Worm (Caenorhabditis elegans) whole organism, young adult: Measurements from ENCODE around the gene csr-1.

Experiments used
- B0019.2 ChIP-seq: fragments of 200-800 bp; sonication (Bioruptor generic); conservative IDR thresholded peaks from 2 replicates; pipeline ENCODE4 v1.3.6; 2022; ENCODE audit warnings: missing genetic modification reagents, missing genetic modification characterization, missing compliant biosample characterization
- C06A6.2 ChIP-seq: fragments of 200-800 bp; sonication (Bioruptor generic); conservative IDR thresholded peaks from 2 replicates; pipeline ENCODE4 v1.3.6; 2022; ENCODE audit warnings: missing genetic modification characterization, missing compliant biosample characterization
- F23B12.7 ChIP-seq: sonication (generic microtip); optimal IDR thresholded peaks from 2 replicates; lab custom pipeline; 2017; ENCODE audit warnings: missing genetic modification characterization, mild to moderate bottlenecking, missing compliant biosample characterization, antibody characterized with exemption, moderate library complexity; ENCODE audit not compliant: insufficient read depth
- F33H1.4 ChIP-seq: fragments of 200-800 bp; sonication (Bioruptor generic); IDR thresholded peaks from 2 replicates; pipeline ENCODE4 v1.3.6; 2022; ENCODE audit warnings: missing genetic modification reagents, missing genetic modification characterization, missing compliant biosample characterization
- F37B4.10 ChIP-seq: fragments of 200-800 bp; sonication (Bioruptor generic); IDR thresholded peaks from 2 replicates; pipeline ENCODE4 v1.3.6; 2022; ENCODE audit warnings: missing genetic modification characterization, missing compliant biosample characterization
- F57A8.1 ChIP-seq: fragments of 200-800 bp; sonication (Bioruptor generic); optimal IDR thresholded peaks from 2 replicates; lab custom pipeline; 2018; ENCODE audit warnings: mild to moderate bottlenecking, missing genetic modification characterization, moderate library complexity, missing compliant biosample characterization
- K11D2.4 ChIP-seq: fragments of 200-800 bp; sonication (Bioruptor generic); IDR thresholded peaks from 2 replicates; pipeline ENCODE4 v1.3.6; 2022; ENCODE audit warnings: missing genetic modification reagents, missing genetic modification characterization, missing compliant biosample characterization
- T07F8.4 ChIP-seq: sonication (generic microtip); optimal IDR thresholded peaks from 2 replicates; lab custom pipeline; 2016; ENCODE audit warnings: mild to moderate bottlenecking, missing genetic modification characterization, moderate library complexity, missing compliant biosample characterization
- T26A5.8 ChIP-seq: sonication (generic microtip); optimal IDR thresholded peaks from 2 replicates; lab custom pipeline; 2016; ENCODE audit warnings: missing genetic modification characterization, missing compliant biosample characterization
- Y79H2A.3 ChIP-seq: fragments of 200-800 bp; sonication (Bioruptor generic); conservative IDR thresholded peaks from 2 replicates; pipeline ENCODE4 v1.3.6; 2022; ENCODE audit warnings: missing genetic modification reagents, missing genetic modification characterization, missing compliant biosample characterization
- ZK185.1 ChIP-seq: sonication (generic microtip); optimal IDR thresholded peaks from 2 replicates; lab custom pipeline; 2016; ENCODE audit warnings: mild to moderate bottlenecking, missing genetic modification characterization, missing compliant biosample characterization; ENCODE audit not compliant: poor library complexity, severe bottlenecking
- atf-7 ChIP-seq: sonication (generic microtip); optimal IDR thresholded peaks from 2 replicates; lab custom pipeline; 2017; ENCODE audit warnings: mild to moderate bottlenecking, missing genetic modification characterization, missing compliant biosample characterization
- attf-5 ChIP-seq: fragments of 200-800 bp; sonication (Bioruptor generic); optimal IDR thresholded peaks from 2 replicates; lab custom pipeline; 2018; ENCODE audit warnings: mild to moderate bottlenecking, missing genetic modification characterization, missing compliant biosample characterization
- ccch-3 ChIP-seq: fragments of 200-800 bp; sonication (Bioruptor generic); optimal IDR thresholded peaks from 2 replicates; lab custom pipeline; 2018; ENCODE audit warnings: mild to moderate bottlenecking, missing genetic modification characterization, missing compliant biosample characterization
- cebp-1 ChIP-seq, 2 experiments: fragments of 200-800 bp in 1 of 2; sonication (Bioruptor generic) in 1 of 2; sonication (generic microtip) in 1 of 2; IDR thresholded peaks in 1 of 2; optimal IDR thresholded peaks in 1 of 2; 2 replicates each; pipeline versions ENCODE4 v1.3.6 to Lab custom; 2017 to 2022; ENCODE audit warnings: missing compliant biosample characterization in 2 of 2, missing genetic modification characterization in 2 of 2, mild to moderate bottlenecking in 1 of 2, missing genetic modification reagents in 1 of 2, moderate library complexity in 1 of 2
- ceh-100 ChIP-seq: fragments of 200-800 bp; sonication (Bioruptor generic); IDR thresholded peaks from 2 replicates; pipeline ENCODE4 v1.3.6; 2022; ENCODE audit warnings: missing genetic modification reagents, missing genetic modification characterization, missing compliant biosample characterization
- egrh-3 ChIP-seq: fragments of 200-800 bp; sonication (Bioruptor generic); IDR thresholded peaks from 2 replicates; pipeline ENCODE4 v1.3.6; 2022; ENCODE audit warnings: missing genetic modification reagents, missing genetic modification characterization, missing compliant biosample characterization
- fkh-3 ChIP-seq: sonication (generic microtip); optimal IDR thresholded peaks from 2 replicates; lab custom pipeline; 2016; ENCODE audit warnings: mild to moderate bottlenecking, missing genetic modification characterization, missing compliant biosample characterization
- hmg-1.2 ChIP-seq: fragments of 200-800 bp; sonication (Bioruptor generic); IDR thresholded peaks from 2 replicates; pipeline ENCODE4 v1.3.6; 2022; ENCODE audit warnings: missing genetic modification reagents, missing genetic modification characterization, missing compliant biosample characterization
- hmg-20 ChIP-seq: fragments of 200-800 bp; sonication (Bioruptor generic); IDR thresholded peaks from 2 replicates; pipeline ENCODE4 v1.3.6; 2022; ENCODE audit warnings: missing genetic modification reagents, missing genetic modification characterization, missing compliant biosample characterization
- lag-1 ChIP-seq: fragments of 200-800 bp; sonication (Bioruptor generic); IDR thresholded peaks from 2 replicates; pipeline ENCODE4 v1.3.6; 2022; ENCODE audit warnings: missing genetic modification reagents, missing genetic modification characterization, missing compliant biosample characterization
- let-526 ChIP-seq: fragments of 200-800 bp; sonication (Bioruptor generic); IDR thresholded peaks from 2 replicates; pipeline ENCODE4 v1.3.6; 2022; ENCODE audit warnings: missing genetic modification reagents, missing genetic modification characterization, missing compliant biosample characterization
- lin-40 ChIP-seq: sonication (generic microtip); optimal IDR thresholded peaks from 2 replicates; lab custom pipeline; 2016; ENCODE audit warnings: missing genetic modification characterization, mild to moderate bottlenecking, missing compliant biosample characterization, missing genotype, missing genetic modification reagents
- lsl-1 ChIP-seq: fragments of 200-800 bp; sonication (Bioruptor generic); optimal IDR thresholded peaks from 2 replicates; lab custom pipeline; 2018; ENCODE audit warnings: mild to moderate bottlenecking, missing genetic modification characterization, moderate library complexity, missing compliant biosample characterization
- madf-8 ChIP-seq: fragments of 200-800 bp; sonication (Bioruptor generic); conservative IDR thresholded peaks from 2 replicates; pipeline ENCODE4 v1.3.6; 2022; ENCODE audit warnings: missing genetic modification reagents, missing genetic modification characterization, missing compliant biosample characterization
- mes-4 ChIP-seq: sonication (generic microtip); optimal IDR thresholded peaks from 2 replicates; lab custom pipeline; 2016; ENCODE audit warnings: missing genotype, missing genetic modification characterization, missing compliant biosample characterization
- nfyb-1 ChIP-seq: fragments of 200-800 bp; sonication (Bioruptor generic); IDR thresholded peaks from 2 replicates; pipeline ENCODE4 v1.3.6; 2022; ENCODE audit warnings: missing genetic modification reagents, missing genetic modification characterization, missing compliant biosample characterization
- nhr-179 ChIP-seq: sonication (generic microtip); optimal IDR thresholded peaks from 2 replicates; lab custom pipeline; 2016; ENCODE audit warnings: mild to moderate bottlenecking, missing genetic modification characterization, missing compliant biosample characterization
- nhr-80 ChIP-seq: sonication (generic microtip); optimal IDR thresholded peaks from 2 replicates; lab custom pipeline; 2016; ENCODE audit warnings: missing genetic modification characterization, missing compliant biosample characterization
- rpc-1 ChIP-seq, 2 experiments: fragments of 150-350 bp in 1 of 2; sonication (generic microtip) in 1 of 2; optimal IDR thresholded peaks; 2 replicates each; lab custom pipeline; 2014 to 2018; ENCODE audit warnings: missing biosample characterization in 1 of 2, missing genetic modification characterization in 1 of 2, missing genetic modification reagents in 1 of 2, missing genotype in 1 of 2
- snpc-1.3 ChIP-seq: sonication (generic microtip); optimal IDR thresholded peaks from 2 replicates; lab custom pipeline; 2017; ENCODE audit warnings: missing genetic modification characterization, mild to moderate bottlenecking, missing compliant biosample characterization, antibody characterized with exemption, moderate library complexity, missing genotype, missing genetic modification reagents; ENCODE audit not compliant: insufficient read depth
- snpc-4 ChIP-seq, 5 experiments: fragments of 150-350 bp in 1 of 5; sonication (generic microtip) in 4 of 5; optimal IDR thresholded peaks; 2 replicates each; lab custom pipeline; 2014 to 2018; ENCODE audit warnings: missing genetic modification characterization in 5 of 5, missing biosample characterization in 3 of 5, antibody characterized with exemption in 2 of 5, mild to moderate bottlenecking in 2 of 5, missing compliant biosample characterization in 2 of 5, missing genotype in 2 of 5, moderate library complexity in 2 of 5, missing genetic modification reagents in 1 of 5
- sptf-2 ChIP-seq: fragments of 200-800 bp; sonication (Bioruptor generic); optimal IDR thresholded peaks from 2 replicates; lab custom pipeline; 2018; ENCODE audit warnings: mild to moderate bottlenecking, missing genetic modification characterization, missing compliant biosample characterization
- tbp1 ChIP-seq: fragments of 200-800 bp; sonication (Bioruptor generic); optimal IDR thresholded peaks from 2 replicates; lab custom pipeline; 2018; ENCODE audit warnings: mild to moderate bottlenecking, missing genetic modification characterization, missing compliant biosample characterization
- unc-62 ChIP-seq: fragments of 150-350 bp; optimal IDR thresholded peaks from 2 replicates; lab custom pipeline; 2014; ENCODE audit warnings: missing biosample characterization, missing genetic modification reagents, missing genetic modification characterization
- xnd-1 ChIP-seq: sonication (generic microtip); optimal IDR thresholded peaks from 2 replicates; lab custom pipeline; 2016; ENCODE audit warnings: missing genotype, missing genetic modification reagents, missing genetic modification characterization, missing compliant biosample characterization
- zim-3 ChIP-seq: sonication (generic microtip); optimal IDR thresholded peaks from 2 replicates; lab custom pipeline; 2017; ENCODE audit warnings: mild to moderate bottlenecking, missing genetic modification characterization, moderate library complexity, missing compliant biosample characterization
- ztf-28 ChIP-seq: fragments of 200-800 bp; sonication (Bioruptor generic); IDR thresholded peaks from 2 replicates; pipeline ENCODE4 v1.3.6; 2022; ENCODE audit warnings: missing genetic modification reagents, missing genetic modification characterization, missing compliant biosample characterization
- ztf-3 ChIP-seq: fragments of 200-800 bp; sonication (Bioruptor generic); optimal IDR thresholded peaks from 2 replicates; lab custom pipeline; 2018; ENCODE audit warnings: mild to moderate bottlenecking, missing genetic modification characterization, missing compliant biosample characterization
- ztf-6 ChIP-seq: fragments of 200-800 bp; sonication (Bioruptor generic); IDR thresholded peaks from 2 replicates; pipeline ENCODE4 v1.3.6; 2022; ENCODE audit warnings: missing genetic modification reagents, missing genetic modification characterization, missing compliant biosample characterization

Gene csr-1

ce11 chrIV:7920126-7920525 lies 36.9 kb upstream of the csr-1 start, which contains the start of gene C49H3.16:
C49H3.16 (plus strand) TSS chrIV:7920426.
- TF ChIP-seq lin-40 (tag; lab: Kevin White, UChicago) (no peak), Y79H2A.3 (GFP tag; lab: Robert Waterston, UW) (no peak), K11D2.4 (GFP tag; lab: Robert Waterston, UW) (no peak), hmg-20 (GFP tag; lab: Robert Waterston, UW) (no peak), rpc-1 (optimal IDR thresholded peaks at IDR 0.05; lab: Kevin White, UChicago) (no peak), rpc-1 (tag; optimal IDR thresholded peaks at IDR 0.05; lab: Kevin White, UChicago) (no peak), B0019.2 (no peak), ccch-3 (GFP tag; lab: Kevin White, UChicago) (no peak), ztf-6 (no peak), atf-7 (tag; lab: Kevin White, UChicago) (no peak), T07F8.4 (no peak)
- TF ChIP-seq, all 124 proteins: peak for 0

DNA sequence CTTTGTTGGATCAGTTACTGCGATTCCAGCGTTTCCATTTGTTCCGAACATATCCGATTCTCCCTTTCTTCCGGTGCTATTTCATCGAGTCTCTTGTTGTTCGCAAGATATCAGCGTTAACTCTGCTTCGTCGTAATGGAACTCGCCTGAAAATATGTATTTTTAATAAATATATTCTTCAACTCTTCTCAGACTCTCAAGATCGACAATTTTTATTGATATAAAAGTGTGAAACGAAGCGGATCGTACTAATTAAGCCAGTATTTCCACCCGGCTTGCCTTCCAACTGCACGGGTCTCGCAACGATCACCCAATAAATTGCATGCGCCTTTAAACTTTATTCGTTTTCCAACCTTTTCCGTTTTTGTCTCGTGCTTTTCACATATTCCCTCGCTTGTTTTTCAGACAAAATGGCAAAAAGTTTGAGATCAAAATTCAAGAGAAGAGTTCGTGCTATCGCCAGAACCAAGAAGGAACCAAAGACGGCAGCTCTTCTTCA lies 33.0 kb upstream of the csr-1 start, which contains the start of the genes xpo-3 and C49H3.3:
xpo-3 (minus strand) TSS at position 51 of the 499 bp plus-strand sequence.
C49H3.3 (plus strand) TSS at position 369 of the 499 bp plus-strand sequence.
- TF ChIP-seq hmg-1.2, result peak; percentile 17; the same call in 1 of the 2 replicates
- TF ChIP-seq cebp-1 (GFP tag; IDR thresholded peaks at IDR 0.05; lab: Robert Waterston, UW), result no peak
- peak; percentile 25 for TF ChIP-seq cebp-1 (tag; optimal IDR thresholded peaks at IDR 0.05; lab: Kevin White, UChicago)
- TF ChIP-seq ztf-28 (GFP tag; lab: Robert Waterston, UW), result no peak
- TF ChIP-seq F33H1.4 (GFP tag; lab: Robert Waterston, UW), result peak; percentile 74
- TF ChIP-seq nhr-80 (tag; lab: Kevin White, UChicago), result peak; percentile 37
- peak; percentile 56 for TF ChIP-seq attf-5 (GFP tag; lab: Kevin White, UChicago)
- TF ChIP-seq, all 124 proteins: peak for 5

DNA sequence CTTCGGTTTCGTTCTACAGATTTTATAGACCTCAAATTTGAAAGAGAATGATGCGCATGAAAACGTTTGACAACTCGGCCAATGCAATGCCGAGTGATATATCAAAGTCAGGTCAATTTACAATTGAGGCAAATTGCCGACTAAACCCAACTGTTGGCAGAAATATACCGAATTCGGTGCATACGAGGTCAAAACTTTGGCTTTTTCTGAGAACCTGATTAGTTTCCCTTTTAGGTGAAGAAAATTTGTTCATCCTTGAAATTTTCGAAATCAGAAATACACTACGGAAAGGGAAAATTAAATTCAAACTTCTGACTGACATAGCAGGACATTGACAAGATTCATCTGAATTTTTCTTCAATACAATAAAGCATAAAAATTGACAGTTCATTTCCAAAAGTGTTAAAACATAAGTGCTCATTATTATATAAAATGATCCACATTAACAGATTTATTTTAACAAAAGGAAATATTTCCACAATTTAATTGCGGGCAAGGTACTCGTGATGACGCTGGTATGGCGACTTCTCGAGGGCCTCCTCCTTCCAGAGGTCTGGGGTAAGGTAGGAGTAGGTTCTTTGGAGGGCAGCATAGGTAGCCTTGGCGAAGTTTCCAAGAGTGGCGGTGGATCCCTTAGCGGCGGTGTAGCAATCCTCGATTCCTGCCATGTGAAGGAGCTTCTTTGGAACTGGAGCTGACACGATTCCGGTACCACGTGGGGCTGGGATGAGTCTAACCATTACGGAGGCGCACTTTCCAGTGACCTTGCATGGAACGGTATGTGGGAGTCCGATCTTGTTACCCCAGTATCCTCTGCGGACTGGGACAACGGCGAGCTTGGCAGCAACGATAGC lies 31.9 kb upstream of the csr-1 start:
- TF ChIP-seq ZK185.1 (tag; lab: Kevin White, UChicago), result no peak
- peak; percentile 29; the same call in 1 of the 2 replicates for TF ChIP-seq hmg-1.2
- TF ChIP-seq nhr-179, result no peak
- no peak for TF ChIP-seq T07F8.4
- TF ChIP-seq ztf-3 (GFP tag; lab: Kevin White, UChicago), result no peak
- TF ChIP-seq F57A8.1 (GFP tag; lab: Kevin White, UChicago), result no peak
- no peak for TF ChIP-seq egrh-3 (GFP tag; lab: Robert Waterston, UW)
- TF ChIP-seq unc-62 (GFP tag; lab: Kevin White, UChicago), result no peak
- TF ChIP-seq C06A6.2 (GFP tag; lab: Robert Waterston, UW), result no peak
- peak; percentile 79 for TF ChIP-seq snpc-1.3 (tag; lab: Kevin White, UChicago)
- TF ChIP-seq zim-3 (tag; lab: Kevin White, UChicago), result no peak
- TF ChIP-seq atf-7 (tag; lab: Kevin White, UChicago), result no peak
- no peak for TF ChIP-seq lag-1 (GFP tag; lab: Robert Waterston, UW)
- TF ChIP-seq nfyb-1, result no peak
- TF ChIP-seq tbp1 (GFP tag; lab: Kevin White, UChicago), result peak; percentile 16
- TF ChIP-seq sptf-2 (GFP tag; lab: Kevin White, UChicago), result no peak
- TF ChIP-seq ccch-3 (GFP tag; lab: Kevin White, UChicago), result no peak
- TF ChIP-seq xnd-1 (tag; lab: Kevin White, UChicago), result peak; percentile 39
- TF ChIP-seq fkh-3, result no peak
- no peak for TF ChIP-seq F23B12.7 (tag; lab: Kevin White, UChicago)
- TF ChIP-seq madf-8 (GFP tag; lab: Robert Waterston, UW), result no peak
- TF ChIP-seq lsl-1 (GFP tag; lab: Kevin White, UChicago), result no peak
- no peak for TF ChIP-seq let-526 (GFP tag; lab: Robert Waterston, UW)
- TF ChIP-seq F37B4.10 (GFP tag; lab: Robert Waterston, UW), result no peak
- no peak for TF ChIP-seq mes-4 (tag; lab: Kevin White, UChicago)
- TF ChIP-seq snpc-4 (GFP tag; optimal IDR thresholded peaks at IDR 0.05; lab: Kevin White, UChicago), result peak; percentile 40
- TF ChIP-seq snpc-4 (tag; optimal IDR thresholded peaks at IDR 0.05; lab: Kevin White, UChicago), result peak in 2 of 4 experiments; percentile 32 to 43
- TF ChIP-seq ceh-100 (GFP tag; lab: Robert Waterston, UW), result peak; percentile 29; the same call in 1 of the 2 replicates
- TF ChIP-seq T26A5.8, result no peak
